Fruit fly (Drosophila melanogaster): Measurements from ENCODE around the gene Ranbp21.

The Ranbp21 gene

DNA sequence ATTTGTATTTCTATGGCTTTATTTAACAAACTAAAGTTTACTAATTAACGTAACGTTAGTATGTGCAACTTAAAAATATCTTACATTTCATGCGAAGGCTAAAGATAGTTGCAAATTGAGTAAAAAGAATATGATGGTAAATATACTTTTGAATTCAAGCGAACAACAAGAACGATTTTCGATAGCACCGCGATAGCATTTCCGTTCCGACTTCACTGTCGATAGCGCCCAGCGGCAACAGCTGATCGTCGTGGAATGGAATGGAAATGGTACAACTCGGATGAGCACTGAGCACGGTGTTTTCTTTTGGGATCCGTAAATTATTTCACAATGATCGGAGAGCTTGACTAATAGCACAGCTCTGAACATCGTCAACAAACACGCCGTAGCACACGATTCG, 38.6 kb downstream of the Ranbp21 start (continued):
- peak; percentile 60; the same call in 1 of the 3 replicates for TF ChIP-seq gce (GFP tag; IDR thresholded peaks at IDR 0.05)
- no peak for TF ChIP-seq sna (GFP tag; IDR thresholded peaks at IDR 0.05; ENCODE audit: partially characterized antibody)
- TF ChIP-seq CG9609 (GFP tag; optimal IDR thresholded peaks at IDR 0.05): no peak
- peak; percentile 75 for TF ChIP-seq YL-1 (GFP tag; optimal IDR thresholded peaks at IDR 0.05)
- no peak for TF ChIP-seq Taf1 (GFP tag; IDR thresholded peaks at IDR 0.05)
- TF ChIP-seq lmd (GFP tag; IDR thresholded peaks at IDR 0.05): no peak
- TF ChIP-seq CG10431 (GFP tag; optimal IDR thresholded peaks at IDR 0.05): peak; percentile 40
- peak; percentile 15 for TF ChIP-seq CG12104 (GFP tag; optimal IDR thresholded peaks at IDR 0.05)
- no peak for TF ChIP-seq Elba2 (GFP tag; optimal IDR thresholded peaks at IDR 0.05)
- TF ChIP-seq peb (GFP tag; IDR thresholded peaks at IDR 0.05): no peak
- no peak for TF ChIP-seq trh (GFP tag; optimal IDR thresholded peaks at IDR 0.05)
- TF ChIP-seq PHDP (tag; optimal IDR thresholded peaks at IDR 0.05): peak; percentile 64
- TF ChIP-seq da (GFP tag; optimal IDR thresholded peaks at IDR 0.05): no peak
- no peak for TF ChIP-seq Sox100B (GFP tag; optimal IDR thresholded peaks at IDR 0.05)
- TF ChIP-seq CG17328 (GFP tag; IDR thresholded peaks at IDR 0.05): peak; percentile 58
- no peak for TF ChIP-seq Lim3 (GFP tag; IDR thresholded peaks at IDR 0.05)
- TF ChIP-seq gro (GFP tag; optimal IDR thresholded peaks at IDR 0.05): peak; percentile 33
- no peak for TF ChIP-seq CG8089 (GFP tag; optimal IDR thresholded peaks at IDR 0.05)
- TF ChIP-seq pros (GFP tag; optimal IDR thresholded peaks at IDR 0.05): no peak
- no peak for TF ChIP-seq gt (GFP tag; IDR thresholded peaks at IDR 0.05)
- TF ChIP-seq Abd-B (GFP tag; optimal IDR thresholded peaks at IDR 0.05): no peak
- no peak for TF ChIP-seq tll (GFP tag; optimal IDR thresholded peaks at IDR 0.05)
- TF ChIP-seq Aef1 (GFP tag; IDR thresholded peaks at IDR 0.05): no peak
- no peak for TF ChIP-seq crc (GFP tag; optimal IDR thresholded peaks at IDR 0.05)
- peak; percentile 86 for TF ChIP-seq CG17912 (GFP tag; optimal IDR thresholded peaks at IDR 0.05)
- TF ChIP-seq mirr (GFP tag; optimal IDR thresholded peaks at IDR 0.05): peak; percentile 89
- peak; percentile 40; the same call in 1 of the 2 replicates for TF ChIP-seq HLH3B (GFP tag; IDR thresholded peaks at IDR 0.05)
- TF ChIP-seq Dip2 (GFP tag; IDR thresholded peaks at IDR 0.05): no peak
- no peak for TF ChIP-seq CG16863 (GFP tag; optimal IDR thresholded peaks at IDR 0.05)
- no peak for TF ChIP-seq tap (tag; optimal IDR thresholded peaks at IDR 0.05)
- no peak for TF ChIP-seq CG17802 (tag; optimal IDR thresholded peaks at IDR 0.05)
- TF ChIP-seq CG13894 (tag; optimal IDR thresholded peaks at IDR 0.05): no peak
- no peak for TF ChIP-seq CG6175 (GFP tag; IDR thresholded peaks at IDR 0.05)
- peak; percentile 76 for TF ChIP-seq MTF-1 (GFP tag; optimal IDR thresholded peaks at IDR 0.05; ENCODE audit: borderline replicate concordance)
- TF ChIP-seq CG8290 (GFP tag; optimal IDR thresholded peaks at IDR 0.05): no peak
- peak; percentile 63 to 82 for TF ChIP-seq CG8290 (tag; optimal IDR thresholded peaks at IDR 0.05)
- TF ChIP-seq slbo (GFP tag; IDR thresholded peaks at IDR 0.05): no peak
- no peak for TF ChIP-seq zfh1 (GFP tag; IDR thresholded peaks at IDR 0.05)
- no peak for TF ChIP-seq Hr39 (optimal IDR thresholded peaks at IDR 0.05)
- TF ChIP-seq ac (GFP tag; optimal IDR thresholded peaks at IDR 0.05): no peak
- no peak for TF ChIP-seq cato (GFP tag; optimal IDR thresholded peaks at IDR 0.05; ENCODE audit: borderline replicate concordance)
- no peak for TF ChIP-seq CG7786 (GFP tag; optimal IDR thresholded peaks at IDR 0.05)
- no peak for TF ChIP-seq NFAT (GFP tag; IDR thresholded peaks at IDR 0.05)
- TF ChIP-seq kay (GFP tag; optimal IDR thresholded peaks at IDR 0.05): no peak
- peak; percentile 76 for TF ChIP-seq MBD-R2 (GFP tag; IDR thresholded peaks at IDR 0.05)
- TF ChIP-seq CG15011 (GFP tag; optimal IDR thresholded peaks at IDR 0.05): no peak
- peak; percentile 55 for TF ChIP-seq CG2875 (GFP tag; optimal IDR thresholded peaks at IDR 0.05)
- TF ChIP-seq CG11723 (GFP tag; optimal IDR thresholded peaks at IDR 0.05): peak; percentile 47
- no peak for TF ChIP-seq GATAe (GFP tag; conservative IDR thresholded peaks at IDR 0.05)
- no peak for TF ChIP-seq Dfd (GFP tag; optimal IDR thresholded peaks at IDR 0.05)
- TF ChIP-seq CG2116 (GFP tag; optimal IDR thresholded peaks at IDR 0.05): peak; percentile 94
- no peak for TF ChIP-seq dysf (GFP tag; IDR thresholded peaks at IDR 0.05)
- TF ChIP-seq CG8944 (GFP tag; optimal IDR thresholded peaks at IDR 0.05): no peak

Measured in whole organism, embryonic.